Fruit fly (Drosophila melanogaster): Measurements from ENCODE around the gene ND-24.

DNA sequence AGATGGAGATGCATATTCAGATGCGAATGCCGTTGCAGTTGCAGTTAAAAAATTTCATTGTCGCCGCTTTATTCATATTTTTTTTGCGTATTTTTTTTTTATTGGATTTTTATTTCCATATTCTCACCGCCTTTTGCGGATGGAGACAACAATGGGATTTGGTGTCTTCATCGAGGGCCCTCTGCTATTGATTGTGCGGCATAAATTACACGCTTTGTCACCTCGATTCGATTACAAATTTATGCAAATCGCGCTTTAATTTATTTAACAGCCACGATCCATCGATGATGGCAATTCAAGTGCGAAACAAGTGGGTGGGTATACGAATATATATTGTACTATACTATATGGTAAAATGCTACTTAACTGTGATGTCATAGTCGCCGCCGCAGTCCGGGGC lies 48.2 kb upstream of the ND-24 start:
- TF ChIP-seq OdsH (GFP tag; optimal IDR thresholded peaks at IDR 0.05) = no peak
- no peak for TF ChIP-seq fru (GFP tag; optimal IDR thresholded peaks at IDR 0.05)
- no peak for TF ChIP-seq dl (GFP tag; optimal IDR thresholded peaks at IDR 0.05; ENCODE audit: insufficient read depth in 1 of 2, partially characterized antibody in 2 of 2)
- no peak for TF ChIP-seq jim (GFP tag; optimal IDR thresholded peaks at IDR 0.05)
- TF ChIP-seq CrebA (GFP tag; optimal IDR thresholded peaks at IDR 0.05; ENCODE audit: borderline replicate concordance) = no peak
- TF ChIP-seq Hr78 (GFP tag; optimal IDR thresholded peaks at IDR 0.05) = no peak
- TF ChIP-seq Mio (GFP tag; optimal IDR thresholded peaks at IDR 0.05) = no peak
- no peak for TF ChIP-seq sage (GFP tag; optimal IDR thresholded peaks at IDR 0.05)
- TF ChIP-seq br (GFP tag; optimal IDR thresholded peaks at IDR 0.05) = no peak
- no peak for TF ChIP-seq pan (optimal IDR thresholded peaks at IDR 0.05)
- TF ChIP-seq Myc (optimal IDR thresholded peaks at IDR 0.05) = no peak

Measured in whole organism, wandering third instar larva.